Worm (Caenorhabditis elegans) whole organism, L3 larva: ENCODE measurements around the gene bra-2.

Experiments
- ama-1 ChIP-seq: fragments of 150-350 bp; optimal IDR thresholded peaks from 2 replicates; lab custom pipeline; 2018
- nfya-1 ChIP-seq: sonication (generic microtip); optimal IDR thresholded peaks from 2 replicates; lab custom pipeline; 2017; ENCODE audit warnings: missing genetic modification characterization, mild to moderate bottlenecking, missing compliant biosample characterization, antibody characterized with exemption, moderate library complexity; ENCODE audit not compliant: insufficient read depth

- no peak for TF ChIP-seq ama-1 (lab: Kevin White, UChicago)
- no peak for TF ChIP-seq nfya-1
These were observed 40.5 kb upstream of the bra-2 start for ce11 chrIII:870555-870954.
